Worm (Caenorhabditis elegans) whole organism, young adult: Measurements from ENCODE around the gene T28C6.3.

Experiments
- Y56A3A.18 ChIP-seq: fragments of 200-800 bp; sonication (Bioruptor generic); IDR thresholded peaks from 2 replicates; pipeline ENCODE4 v1.3.6; 2022; ENCODE audit warnings: missing genetic modification reagents, missing genetic modification characterization, missing compliant biosample characterization
- ceh-100 ChIP-seq: fragments of 200-800 bp; sonication (Bioruptor generic); IDR thresholded peaks from 2 replicates; pipeline ENCODE4 v1.3.6; 2022; ENCODE audit warnings: missing genetic modification reagents, missing genetic modification characterization, missing compliant biosample characterization
- efl-1 ChIP-seq: fragments of 150-350 bp; optimal IDR thresholded peaks from 2 replicates; lab custom pipeline; 2014; ENCODE audit warnings: missing biosample characterization, missing genetic modification reagents, missing genetic modification characterization
- egl-44 ChIP-seq: fragments of 200-800 bp; sonication (Bioruptor generic); IDR thresholded peaks from 2 replicates; pipeline ENCODE4 v1.3.6; 2022; ENCODE audit warnings: missing genetic modification reagents, missing genetic modification characterization, missing compliant biosample characterization
- sptf-2 ChIP-seq: fragments of 200-800 bp; sonication (Bioruptor generic); optimal IDR thresholded peaks from 2 replicates; lab custom pipeline; 2018; ENCODE audit warnings: mild to moderate bottlenecking, missing genetic modification characterization, missing compliant biosample characterization
- unc-62 ChIP-seq: fragments of 150-350 bp; optimal IDR thresholded peaks from 2 replicates; lab custom pipeline; 2014; ENCODE audit warnings: missing biosample characterization, missing genetic modification reagents, missing genetic modification characterization
- zim-3 ChIP-seq: sonication (generic microtip); optimal IDR thresholded peaks from 2 replicates; lab custom pipeline; 2017; ENCODE audit warnings: mild to moderate bottlenecking, missing genetic modification characterization, moderate library complexity, missing compliant biosample characterization

- TF ChIP-seq egl-44 (GFP tag; lab: Robert Waterston, UW) (no peak), Y56A3A.18 (GFP tag; lab: Robert Waterston, UW) (no peak), efl-1 (GFP tag; lab: Kevin White, UChicago) (no peak), zim-3 (tag; lab: Kevin White, UChicago) (no peak), sptf-2 (GFP tag; lab: Kevin White, UChicago) (no peak), unc-62 (no peak), ceh-100 (no peak)
These were observed 23.9 kb upstream of the T28C6.3 start for ce11 chrIV:8796246-8796645.
